Fruit fly (Drosophila melanogaster) whole organism, embryonic: ENCODE results near the gene CG42404.

Source experiments
- Atf6 ChIP-seq: fragments of 200-800 bp; sonication (Bioruptor generic); IDR thresholded peaks from 2 replicates; pipeline ENCODE4 v1.3.6; 2022; ENCODE audit warnings: missing biosample characterization, missing genetic modification characterization
- CG11696 ChIP-seq: fragments of 200-800 bp; sonication (Bioruptor generic); IDR thresholded peaks from 2 replicates; pipeline ENCODE4 v1.3.6; 2022; ENCODE audit warnings: missing biosample characterization, missing genetic modification characterization
- CG1233 ChIP-seq: fragments of 200-800 bp; sonication (Bioruptor generic); optimal IDR thresholded peaks from 4 replicates; lab custom pipeline; 2018; ENCODE audit warnings: missing biosample characterization, mild to moderate bottlenecking, missing genetic modification characterization
- CG12769 ChIP-seq: fragments of 200-800 bp; sonication (Bioruptor generic); optimal IDR thresholded peaks from 2 replicates; lab custom pipeline; 2019; ENCODE audit warnings: missing biosample characterization, mild to moderate bottlenecking, missing genetic modification characterization, moderate library complexity
- CG14860 ChIP-seq: fragments of 200-800 bp; sonication (Bioruptor generic); IDR thresholded peaks from 3 replicates; pipeline ENCODE4 v1.3.6; 2022; ENCODE audit warnings: missing biosample characterization, missing genetic modification characterization; ENCODE audit not compliant: partially characterized antibody
- CG15073 ChIP-seq: fragments of 200-800 bp; sonication (Bioruptor generic); optimal IDR thresholded peaks from 2 replicates; lab custom pipeline; 2016; ENCODE audit warnings: missing biosample characterization, missing genetic modification characterization
- CG16813 ChIP-seq: fragments of 200-800 bp; sonication (Bioruptor generic); IDR thresholded peaks from 3 replicates; pipeline ENCODE4 v1.3.6; 2022; ENCODE audit warnings: missing biosample characterization, missing genetic modification characterization; ENCODE audit not compliant: partially characterized antibody
- CG16815 ChIP-seq: fragments of 200-800 bp; sonication (Bioruptor generic); optimal IDR thresholded peaks from 3 replicates; lab custom pipeline; 2017; ENCODE audit warnings: missing biosample characterization, mild to moderate bottlenecking, missing genetic modification characterization
- CG17328 ChIP-seq: fragments of 200-800 bp; sonication (Bioruptor generic); IDR thresholded peaks from 2 replicates; pipeline ENCODE4 v1.3.6; 2022; ENCODE audit warnings: missing biosample characterization, missing genetic modification characterization
- CG17385 ChIP-seq: fragments of 200-800 bp; sonication (Bioruptor generic); optimal IDR thresholded peaks from 3 replicates; lab custom pipeline; 2018; ENCODE audit warnings: missing biosample characterization, mild to moderate bottlenecking, missing genetic modification characterization
- CG18599 ChIP-seq: fragments of 200-800 bp; sonication (Bioruptor generic); optimal IDR thresholded peaks from 3 replicates; lab custom pipeline; 2017; ENCODE audit warnings: missing biosample characterization, missing genetic modification characterization, mild to moderate bottlenecking, moderate library complexity, missing genetic modification reagents
- CG18764 ChIP-seq: fragments of 200-800 bp; sonication (Bioruptor generic); optimal IDR thresholded peaks from 3 replicates; lab custom pipeline; 2016; ENCODE audit warnings: missing biosample characterization, missing genetic modification characterization
- CG2712 ChIP-seq: fragments of 200-800 bp; optimal IDR thresholded peaks from 3 replicates; lab custom pipeline; 2019; ENCODE audit warnings: missing biosample characterization, mild to moderate bottlenecking, missing genetic modification characterization, moderate library complexity
- CG32767 ChIP-seq: fragments of 200-800 bp; sonication (Bioruptor generic); IDR thresholded peaks from 2 replicates; pipeline ENCODE4 v1.3.6; 2022; ENCODE audit warnings: missing biosample characterization, missing genetic modification characterization
- CG6813 ChIP-seq: fragments of 200-800 bp; sonication (Bioruptor generic); optimal IDR thresholded peaks from 2 replicates; lab custom pipeline; 2017; ENCODE audit warnings: missing biosample characterization, missing genetic modification characterization, mild to moderate bottlenecking, moderate library complexity, missing genetic modification reagents
- CG7963 ChIP-seq: fragments of 200-800 bp; sonication (Bioruptor generic); IDR thresholded peaks from 3 replicates; pipeline ENCODE4 v1.3.6; 2022; ENCODE audit warnings: missing biosample characterization, missing genetic modification characterization; ENCODE audit not compliant: partially characterized antibody
- CG8089 ChIP-seq: fragments of 200-800 bp; sonication (Bioruptor generic); optimal IDR thresholded peaks from 3 replicates; lab custom pipeline; 2016; ENCODE audit warnings: missing biosample characterization, missing genetic modification characterization
- CG8281 ChIP-seq: fragments of 200-800 bp; sonication (Bioruptor generic); optimal IDR thresholded peaks from 2 replicates; lab custom pipeline; 2018; ENCODE audit warnings: missing biosample characterization, mild to moderate bottlenecking, missing genetic modification characterization, moderate library complexity
- CG8478 ChIP-seq: fragments of >200 bp; optimal IDR thresholded peaks from 2 replicates; lab custom pipeline; 2018
- CG8765 ChIP-seq: fragments of 200-800 bp; sonication (Bioruptor generic); IDR thresholded peaks from 2 replicates; pipeline ENCODE4 v1.3.6; 2022; ENCODE audit warnings: missing biosample characterization, missing genetic modification characterization
- CHES-1-like ChIP-seq: fragments of 200-800 bp; sonication (Bioruptor generic); optimal IDR thresholded peaks from 2 replicates; lab custom pipeline; 2016; ENCODE audit warnings: missing biosample characterization, missing genetic modification characterization
- Dad ChIP-seq: fragments of 200-800 bp; sonication (Bioruptor generic); optimal IDR thresholded peaks from 3 replicates; lab custom pipeline; 2016; ENCODE audit warnings: missing biosample characterization, missing genetic modification characterization
- Ets97D ChIP-seq: fragments of 200-800 bp; sonication (Bioruptor generic); optimal IDR thresholded peaks from 3 replicates; lab custom pipeline; 2016; ENCODE audit warnings: missing biosample characterization, missing genetic modification characterization
- Hmr ChIP-seq: fragments of 200-800 bp; sonication (Bioruptor generic); optimal IDR thresholded peaks from 3 replicates; lab custom pipeline; 2017; ENCODE audit warnings: mild to moderate bottlenecking, missing biosample characterization, missing genetic modification reagents, missing genetic modification characterization
- Kr ChIP-seq: fragments of 200-800 bp; sonication (Bioruptor generic); optimal IDR thresholded peaks from 2 replicates; lab custom pipeline; 2017; ENCODE audit warnings: missing biosample characterization, mild to moderate bottlenecking, missing genetic modification characterization
- MESR4 ChIP-seq: fragments of 200-800 bp; sonication (Bioruptor generic); optimal IDR thresholded peaks from 2 replicates; lab custom pipeline; 2018; ENCODE audit warnings: missing biosample characterization, mild to moderate bottlenecking, missing genetic modification characterization, moderate library complexity
- Mad ChIP-seq: fragments of 200-800 bp; sonication (Bioruptor generic); optimal IDR thresholded peaks from 2 replicates; lab custom pipeline; 2016; ENCODE audit warnings: missing biosample characterization, missing genetic modification characterization
- Mrtf ChIP-seq: fragments of 200-800 bp; sonication (Bioruptor generic); IDR thresholded peaks from 3 replicates; pipeline ENCODE4 v1.3.6; 2022; ENCODE audit warnings: missing biosample characterization, missing genetic modification characterization
- Oaz ChIP-seq: fragments of 200-800 bp; sonication (Bioruptor generic); IDR thresholded peaks from 2 replicates; pipeline ENCODE4 v1.3.6; 2022; ENCODE audit warnings: missing biosample characterization, missing genetic modification characterization
- Taf1 ChIP-seq: fragments of 200-800 bp; sonication (Bioruptor generic); IDR thresholded peaks from 2 replicates; pipeline ENCODE4 v1.3.6; 2022; ENCODE audit warnings: missing biosample characterization, missing genetic modification characterization
- caup ChIP-seq: fragments of 200-800 bp; sonication (Bioruptor generic); optimal IDR thresholded peaks from 3 replicates; lab custom pipeline; 2017; ENCODE audit warnings: missing biosample characterization, mild to moderate bottlenecking, missing genetic modification characterization, moderate library complexity; ENCODE audit not compliant: severe bottlenecking
- emc ChIP-seq: fragments of 200-800 bp; sonication (Bioruptor generic); optimal IDR thresholded peaks from 2 replicates; lab custom pipeline; 2016; ENCODE audit warnings: missing biosample characterization, missing genetic modification characterization
- ems ChIP-seq: fragments of 200-800 bp; sonication (Bioruptor generic); optimal IDR thresholded peaks from 3 replicates; lab custom pipeline; 2016; ENCODE audit warnings: missing biosample characterization, missing genetic modification characterization
- esg ChIP-seq: fragments of 200-800 bp; sonication (Bioruptor generic); conservative IDR thresholded peaks from 2 replicates; pipeline ENCODE4 v1.3.6; 2022; ENCODE audit warnings: missing biosample characterization, missing genetic modification characterization
- fd96Cb ChIP-seq: fragments of 200-800 bp; sonication (Bioruptor generic); optimal IDR thresholded peaks from 2 replicates; lab custom pipeline; 2018; ENCODE audit warnings: missing biosample characterization, mild to moderate bottlenecking, missing genetic modification characterization, moderate library complexity
- fu2 ChIP-seq: fragments of 200-800 bp; sonication (Bioruptor generic); optimal IDR thresholded peaks from 2 replicates; lab custom pipeline; 2016; ENCODE audit warnings: missing biosample characterization, missing genetic modification characterization
- gce ChIP-seq: fragments of 200-800 bp; sonication (Bioruptor generic); IDR thresholded peaks from 3 replicates; pipeline ENCODE4 v1.3.6; 2022; ENCODE audit warnings: missing biosample characterization, missing genetic modification characterization
- her ChIP-seq: fragments of 200-800 bp; sonication (Bioruptor generic); optimal IDR thresholded peaks from 2 replicates; lab custom pipeline; 2016; ENCODE audit warnings: missing biosample characterization, missing genetic modification characterization
- ind ChIP-seq: fragments of 200-800 bp; sonication (Bioruptor generic); optimal IDR thresholded peaks from 3 replicates; lab custom pipeline; 2016; ENCODE audit warnings: missing biosample characterization, missing genetic modification characterization
- kni ChIP-seq: fragments of 200-800 bp; sonication (Bioruptor generic); optimal IDR thresholded peaks from 3 replicates; lab custom pipeline; 2017; ENCODE audit warnings: mild to moderate bottlenecking, missing biosample characterization, missing genetic modification reagents, missing genetic modification characterization
- lov ChIP-seq, 2 experiments: fragments of 200-800 bp in 1 of 2; fragments of >200 bp in 1 of 2; sonication (Bioruptor generic) in 1 of 2; IDR thresholded peaks in 1 of 2; optimal IDR thresholded peaks in 1 of 2; 2 replicates in 1 of 2; 3 replicates in 1 of 2; pipeline versions ENCODE4 v1.3.6 to Lab custom; 2017 to 2022; ENCODE audit warnings: missing biosample characterization in 1 of 2, missing genetic modification characterization in 1 of 2
- nerfin-2 ChIP-seq: fragments of 200-800 bp; sonication (Bioruptor generic); IDR thresholded peaks from 2 replicates; pipeline ENCODE4 v1.3.6; 2022; ENCODE audit warnings: missing biosample characterization, missing genetic modification characterization; ENCODE audit not compliant: partially characterized antibody
- nmo ChIP-seq: fragments of 200-800 bp; sonication (Bioruptor generic); optimal IDR thresholded peaks from 2 replicates; lab custom pipeline; 2018; ENCODE audit warnings: missing biosample characterization, mild to moderate bottlenecking, missing genetic modification characterization, moderate library complexity
- org-1 ChIP-seq: fragments of 200-800 bp; sonication (Bioruptor generic); optimal IDR thresholded peaks from 2 replicates; lab custom pipeline; 2017; ENCODE audit warnings: missing biosample characterization, missing genetic modification characterization
- otp ChIP-seq: fragments of 200-800 bp; sonication (Bioruptor generic); IDR thresholded peaks from 3 replicates; pipeline ENCODE4, ENCODE4 v1.3.6; 2022; ENCODE audit warnings: missing biosample characterization, missing genetic modification characterization
- pfk ChIP-seq: fragments of 200-800 bp; sonication (Bioruptor generic); optimal IDR thresholded peaks from 2 replicates; lab custom pipeline; 2018; ENCODE audit warnings: missing biosample characterization, mild to moderate bottlenecking, missing genetic modification characterization, moderate library complexity
- row ChIP-seq: fragments of 200-800 bp; sonication (Bioruptor generic); IDR thresholded peaks from 3 replicates; pipeline ENCODE4 v1.3.6; 2022; ENCODE audit warnings: missing biosample characterization, missing genetic modification characterization
- salm ChIP-seq: fragments of 200-800 bp; sonication (Bioruptor generic); optimal IDR thresholded peaks from 2 replicates; lab custom pipeline; 2018; ENCODE audit warnings: missing biosample characterization, mild to moderate bottlenecking, missing genetic modification characterization
- sna ChIP-seq: fragments of 200-800 bp; sonication (Bioruptor generic); IDR thresholded peaks from 2 replicates; pipeline ENCODE4 v1.3.6; 2022; ENCODE audit warnings: missing biosample characterization, missing genetic modification characterization; ENCODE audit not compliant: partially characterized antibody

Gene CG42404

dm6 chr3R:15275158-15275623, 25.3 kb downstream of the CG42404 start, which contains the start of the genes Cp190 and CG4338 (continued):
- TF ChIP-seq Oaz (peak; percentile 90), Ets97D (GFP tag; lab: Kevin White, UChicago) (peak; percentile 94), Mad (peak; percentile 94), salm (tag; lab: Kevin White, UChicago) (peak; percentile 98), Dad (GFP tag; lab: Kevin White, UChicago) (peak; percentile 87), CG17385 (GFP tag; lab: Kevin White, UChicago) (peak; percentile 97), Hmr (GFP tag; lab: Kevin White, UChicago) (peak; percentile 98), sna (GFP tag; lab: Robert Waterston, UW) (no peak; the same call in 1 of the 2 replicates), lov (optimal IDR thresholded peaks at IDR 0.05; lab: Kevin White, UChicago) (no peak), lov (GFP tag; IDR thresholded peaks at IDR 0.05; lab: Robert Waterston, UW) (peak; percentile 94), ems (peak; percentile 92), esg (peak; percentile 98), CG18599 (peak; percentile 98), fu2 (peak; percentile 85), CG12769 (tag; lab: Kevin White, UChicago) (peak; percentile 97), CG16813 (GFP tag; lab: Robert Waterston, UW) (peak; percentile 85), nmo (peak; percentile 99), Mrtf (peak; percentile 94), nerfin-2 (GFP tag; lab: Robert Waterston, UW) (peak; percentile 53; the same call in 1 of the 2 replicates), otp (GFP tag; lab: Robert Waterston, UW) (peak; percentile 91), Atf6 (peak; percentile 97), CG16815 (GFP tag; lab: Kevin White, UChicago) (peak; percentile 97), caup (GFP tag; lab: Kevin White, UChicago) (peak; percentile 97), MESR4 (GFP tag; lab: Kevin White, UChicago) (peak; percentile 61), CG6813 (peak; percentile 94), emc (GFP tag; lab: Kevin White, UChicago) (peak; percentile 78), gce (GFP tag; lab: Robert Waterston, UW) (peak; percentile 94), CG32767 (GFP tag; lab: Robert Waterston, UW) (peak; percentile 96), her (GFP tag; lab: Kevin White, UChicago) (peak; percentile 52), CG7963 (GFP tag; lab: Robert Waterston, UW) (peak; percentile 68; the same call in 2 of the 3 replicates), CG1233 (GFP tag; lab: Kevin White, UChicago) (peak; percentile 98), CG15073 (GFP tag; lab: Kevin White, UChicago) (peak; percentile 78), org-1 (peak; percentile 96), CG8089 (GFP tag; lab: Kevin White, UChicago) (peak; percentile 83), CHES-1-like (peak; percentile 89), CG11696 (peak; percentile 80), CG8281 (peak; percentile 93), Taf1 (peak; percentile 91), CG8765 (GFP tag; lab: Robert Waterston, UW) (peak; percentile 89), fd96Cb (tag; lab: Kevin White, UChicago) (peak; percentile 98), row (GFP tag; lab: Robert Waterston, UW) (peak; percentile 98), CG18764 (GFP tag; lab: Kevin White, UChicago) (peak; percentile 95), CG14860 (GFP tag; lab: Robert Waterston, UW) (peak; percentile 61), ind (GFP tag; lab: Kevin White, UChicago) (peak; percentile 98), CG17328 (GFP tag; lab: Robert Waterston, UW) (peak; percentile 96), kni (GFP tag; lab: Kevin White, UChicago) (peak; percentile 97), CG2712 (tag; lab: Kevin White, UChicago) (peak; percentile 99), pfk (GFP tag; lab: Kevin White, UChicago) (peak; percentile 70), Kr (peak; percentile 19), CG8478 (no peak)
